Worm (Caenorhabditis elegans): Measurements from ENCODE around the gene phf-10.

Gene phf-10

ce11 chrV:320009-320408 lies 8.6 kb upstream of the phf-10 start:
- TF ChIP-seq aha-1 (tag) (peak; percentile 78), nhr-42 (GFP tag; IDR thresholded peaks at IDR 0.05) (no peak), unc-62 (GFP tag; optimal IDR thresholded peaks at IDR 0.05 in 1 of 2) (peak in 1 of 2 experiments; percentile 57), unc-62 (tag; optimal IDR thresholded peaks at IDR 0.05) (no peak), nhr-237 (tag; optimal IDR thresholded peaks at IDR 0.05) (no peak), T26A8.4 (GFP tag; IDR thresholded peaks at IDR 0.05) (no peak), nhr-11 (tag; optimal IDR thresholded peaks at IDR 0.05) (peak; percentile 58)

DNA sequence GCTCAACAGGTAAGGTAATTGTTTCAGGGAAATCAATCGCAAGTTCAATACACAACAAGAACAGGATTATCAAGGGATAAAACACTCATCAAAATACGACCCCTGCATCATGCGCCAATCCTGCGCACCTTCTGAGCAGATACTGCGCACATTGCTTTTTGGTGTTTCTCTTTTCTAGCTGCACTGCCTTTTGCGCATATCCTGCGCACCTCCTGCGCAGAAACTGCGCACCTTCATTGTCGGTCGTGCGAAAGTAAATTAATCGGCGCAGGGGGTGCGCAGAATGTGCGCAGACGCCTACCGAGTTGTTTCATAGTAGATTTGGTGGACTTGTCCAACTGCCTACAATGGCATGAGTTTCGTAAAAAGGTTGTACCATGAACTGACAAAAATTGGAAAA lies 5.6 kb upstream of the phf-10 start:
- TF ChIP-seq D1046.2 (GFP tag; IDR thresholded peaks at IDR 0.05) = 0 out of 2 replicates have a peak, but pooled peaks have one; percentile 28
- peak; percentile 61; the same call in 1 of the 2 replicates for TF ChIP-seq egl-43 (GFP tag; IDR thresholded peaks at IDR 0.05)
- peak; percentile 85 for TF ChIP-seq dmd-8 (GFP tag; IDR thresholded peaks at IDR 0.05)

- TF ChIP-seq sdz-12 (GFP tag; optimal IDR thresholded peaks at IDR 0.05) (no peak), gei-8 (GFP tag; optimal IDR thresholded peaks at IDR 0.05) (no peak), fkh-10 (GFP tag; optimal IDR thresholded peaks at IDR 0.05) (no peak), daf-8 (GFP tag; IDR thresholded peaks at IDR 0.05) (no peak), nhr-11 (tag; optimal IDR thresholded peaks at IDR 0.05) (no peak), F37D6.2 (tag; optimal IDR thresholded peaks at IDR 0.05) (no peak), zfp-3 (GFP tag; conservative IDR thresholded peaks at IDR 0.05) (no peak), nhr-111 (GFP tag; optimal IDR thresholded peaks at IDR 0.05) (no peak), lsy-2 (tag; optimal IDR thresholded peaks at IDR 0.05) (no peak), ama-1 (optimal IDR thresholded peaks at IDR 0.05) (no peak), cey-2 (tag; optimal IDR thresholded peaks at IDR 0.05; ENCODE audit: borderline replicate concordance, insufficient read depth) (no peak)
Measured at ce11 chrV:312421-312820, 1.1 kb upstream of the phf-10 start, which contains the start of gene nhr-15. TSS of gene nhr-15 (plus strand) at chrV:312721.

- no peak for TF ChIP-seq egl-27 (tag; optimal IDR thresholded peaks at IDR 0.05)
- no peak for TF ChIP-seq lin-39 (tag; optimal IDR thresholded peaks at IDR 0.05)
- no peak for TF ChIP-seq tra-1 (GFP tag; IDR thresholded peaks at IDR 0.05)
- TF ChIP-seq pha-4 (GFP tag; IDR thresholded peaks at IDR 0.05) = no peak
- TF ChIP-seq pha-4 (tag; optimal IDR thresholded peaks at IDR 0.05) = no peak
- no peak for TF ChIP-seq nhr-76 (tag; optimal IDR thresholded peaks at IDR 0.05)
- TF ChIP-seq lin-15B (tag; optimal IDR thresholded peaks at IDR 0.05) = no peak
- no peak for TF ChIP-seq T26A8.4 (GFP tag; IDR thresholded peaks at IDR 0.05)
- no peak for TF ChIP-seq mep-1 (tag; optimal IDR thresholded peaks at IDR 0.05)
- TF ChIP-seq unc-62 (GFP tag; optimal IDR thresholded peaks at IDR 0.05 in 1 of 2) = no peak
- no peak for TF ChIP-seq unc-62 (tag; optimal IDR thresholded peaks at IDR 0.05)
- TF ChIP-seq madf-9 (GFP tag; conservative IDR thresholded peaks at IDR 0.05) = no peak
- no peak for TF ChIP-seq nhr-25 (tag; optimal IDR thresholded peaks at IDR 0.05; ENCODE audit: borderline replicate concordance, insufficient read depth)
- TF ChIP-seq daf-8 (GFP tag; IDR thresholded peaks at IDR 0.05) = no peak
- TF ChIP-seq hlh-30 (tag; optimal IDR thresholded peaks at IDR 0.05; ENCODE audit: insufficient read depth) = no peak
- no peak for TF ChIP-seq ama-1 (optimal IDR thresholded peaks at IDR 0.05)
- no peak for TF ChIP-seq mes-2 (tag; optimal IDR thresholded peaks at IDR 0.05; ENCODE audit: poor library complexity, severe bottlenecking)
- no peak for TF ChIP-seq vab-7 (GFP tag; IDR thresholded peaks at IDR 0.05)
- no peak for TF ChIP-seq ceh-20 (GFP tag; IDR thresholded peaks at IDR 0.05)
Measured at ce11 chrV:304613-305012, 6.8 kb downstream of the phf-10 start, which contains the start of gene F33E11.3. TSS of gene F33E11.3 (minus strand) at chrV:304713.

ce11 chrV:303271-303670 lies 8.1 kb downstream of the phf-10 start:
- TF ChIP-seq daf-16 (GFP tag; optimal IDR thresholded peaks at IDR 0.05) = no peak
- TF ChIP-seq daf-16 (tag; optimal IDR thresholded peaks at IDR 0.05) = no peak
- peak; percentile 91 for TF ChIP-seq set-16 (GFP tag; IDR thresholded peaks at IDR 0.05)

Measured in whole organism, L4 larva.